Fruit fly (Drosophila melanogaster) whole organism, wandering third instar larva: ENCODE measurements around the gene CG14313.

Experiments used
- Abd-B ChIP-seq: fragments of >200 bp; optimal IDR thresholded peaks from 2 replicates; lab custom pipeline; 2017; ENCODE audit warnings: missing biosample characterization, missing genetic modification characterization
- Hr78 ChIP-seq: fragments of >200 bp; optimal IDR thresholded peaks from 2 replicates; lab custom pipeline; 2017; ENCODE audit warnings: missing biosample characterization, missing genetic modification characterization
- N ChIP-seq: fragments of >200 bp; optimal IDR thresholded peaks from 2 replicates; lab custom pipeline; 2018; ENCODE audit warnings: missing biosample characterization, missing external identifiers, missing genetic modification characterization
- Vsx2 ChIP-seq: fragments of 200-300, 225-300 bp; sonication (Bioruptor generic); optimal IDR thresholded peaks from 2 replicates; lab custom pipeline; 2018; ENCODE audit warnings: missing biosample characterization, missing genetic modification characterization; ENCODE audit not compliant: partially characterized antibody
- foxo ChIP-seq, 2 experiments: fragments of 200-800 bp; sonication (Bioruptor generic); optimal IDR thresholded peaks; 2 replicates in 1 of 2; 3 replicates in 1 of 2; lab custom pipeline; 2016 to 2017; ENCODE audit warnings: missing biosample characterization in 2 of 2, missing genetic modification characterization in 2 of 2
- h ChIP-seq: fragments of 200-800 bp; sonication (Bioruptor generic); optimal IDR thresholded peaks from 3 replicates; lab custom pipeline; 2016; ENCODE audit warnings: missing biosample characterization, mild to moderate bottlenecking, missing genetic modification characterization
- rgr ChIP-seq: fragments of 200-800 bp; sonication (Bioruptor generic); optimal IDR thresholded peaks from 3 replicates; lab custom pipeline; 2016; ENCODE audit warnings: missing biosample characterization, mild to moderate bottlenecking, missing genetic modification characterization

dm6 chr3R:18171983-18172967 is 19.5 kb downstream of the CG14313 start:
- TF ChIP-seq Vsx2 (no peak), Abd-B (GFP tag; lab: Kevin White, UChicago) (no peak), rgr (GFP tag; lab: Kevin White, UChicago) (no peak), foxo (GFP tag; optimal IDR thresholded peaks at IDR 0.05; lab: Kevin White, UChicago) (peak in 1 of 2 experiments; percentile 77), h (GFP tag; lab: Kevin White, UChicago) (peak; percentile 78), Hr78 (GFP tag; lab: Kevin White, UChicago) (no peak), N (GFP tag; lab: Kevin White, UChicago) (no peak)
